Fruit fly (Drosophila melanogaster): ENCODE results near the gene Creld.

DNA sequence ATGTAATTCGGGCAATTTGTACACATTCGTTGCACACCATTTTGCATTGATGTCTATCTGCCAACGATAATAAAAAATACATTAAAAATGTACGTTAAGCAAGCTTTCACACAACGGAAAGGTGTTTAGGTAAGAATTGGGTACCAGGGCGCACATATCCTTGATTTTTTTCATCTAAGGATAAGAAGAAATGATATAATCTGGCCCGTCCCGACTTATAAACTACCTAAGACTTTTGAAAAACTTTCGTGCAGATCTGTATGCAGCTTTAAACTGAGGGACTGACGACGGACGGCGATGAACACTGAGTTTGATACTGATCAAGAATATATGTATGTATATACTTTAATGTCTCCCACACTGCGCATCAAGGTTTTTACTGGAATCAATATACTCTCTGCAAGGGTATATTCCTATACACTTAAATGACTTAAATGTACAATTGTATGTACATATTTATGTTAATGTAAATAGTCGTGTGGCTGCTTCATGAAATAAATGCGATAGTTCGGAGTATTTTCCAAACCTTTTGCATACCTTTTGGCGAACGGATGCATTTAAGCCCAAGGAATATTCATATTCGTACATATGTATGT is 36.7 kb upstream of the Creld start, which contains the start of gene Cda5:
- TF ChIP-seq CG8478 (optimal IDR thresholded peaks at IDR 0.05) (no peak), CTCF (optimal IDR thresholded peaks at IDR 0.05) (peak; percentile 16 to 27)
